Fruit fly (Drosophila melanogaster) whole organism, embryonic: ENCODE data around the gene Or22b.

Experiments used
- Aef1 ChIP-seq: fragments of 200-800 bp; sonication (Bioruptor generic); IDR thresholded peaks from 3 replicates; pipeline ENCODE4 v1.3.6; 2022; ENCODE audit warnings: missing biosample characterization, missing genetic modification characterization
- Bgb ChIP-seq: fragments of 200-800 bp; sonication (Bioruptor generic); IDR thresholded peaks from 2 replicates; pipeline ENCODE4 v1.3.6; 2022; ENCODE audit warnings: missing biosample characterization, missing genetic modification characterization; ENCODE audit not compliant: partially characterized antibody
- CG10267 ChIP-seq: fragments of 200-800 bp; sonication (Bioruptor generic); optimal IDR thresholded peaks from 2 replicates; lab custom pipeline; 2018; ENCODE audit warnings: missing biosample characterization, mild to moderate bottlenecking, missing genetic modification characterization, moderate library complexity
- CG13287 ChIP-seq: fragments of 200-800 bp; sonication (Bioruptor generic); IDR thresholded peaks from 2 replicates; pipeline ENCODE4 v1.3.6; 2022; ENCODE audit warnings: missing biosample characterization, missing genetic modification characterization; ENCODE audit not compliant: partially characterized antibody
- CG15011 ChIP-seq: fragments of 200-800 bp; sonication (Bioruptor generic); optimal IDR thresholded peaks from 3 replicates; lab custom pipeline; 2018; ENCODE audit warnings: missing biosample characterization, mild to moderate bottlenecking, missing genetic modification characterization
- CG15073 ChIP-seq: fragments of 200-800 bp; sonication (Bioruptor generic); optimal IDR thresholded peaks from 2 replicates; lab custom pipeline; 2016; ENCODE audit warnings: missing biosample characterization, missing genetic modification characterization
- CG1529 ChIP-seq: fragments of 200-800 bp; sonication (Bioruptor generic); optimal IDR thresholded peaks from 3 replicates; lab custom pipeline; 2018; ENCODE audit warnings: missing biosample characterization, missing genetic modification characterization
- CG15479 ChIP-seq: fragments of 200-800 bp; sonication (Bioruptor generic); optimal IDR thresholded peaks from 3 replicates; lab custom pipeline; 2019; ENCODE audit warnings: missing biosample characterization, mild to moderate bottlenecking, missing genetic modification characterization, moderate library complexity
- CG15696 ChIP-seq: fragments of 200-800 bp; sonication (Bioruptor generic); optimal IDR thresholded peaks from 2 replicates; lab custom pipeline; 2019; ENCODE audit warnings: missing biosample characterization, mild to moderate bottlenecking, missing genetic modification characterization, moderate library complexity
- CG3838 ChIP-seq: fragments of 200-800 bp; sonication (Bioruptor generic); optimal IDR thresholded peaks from 3 replicates; lab custom pipeline; 2016; ENCODE audit warnings: missing biosample characterization, missing genetic modification characterization
- CG4282 ChIP-seq: fragments of 200-800 bp; sonication (Bioruptor generic); optimal IDR thresholded peaks from 2 replicates; lab custom pipeline; 2016; ENCODE audit warnings: missing biosample characterization, missing genetic modification characterization
- CG4328 ChIP-seq: fragments of 200-800 bp; sonication (Bioruptor generic); optimal IDR thresholded peaks from 3 replicates; lab custom pipeline; 2017; ENCODE audit warnings: missing biosample characterization, missing genetic modification reagents, missing genetic modification characterization
- CG43689 ChIP-seq: fragments of 200-800 bp; sonication (Bioruptor generic); IDR thresholded peaks from 2 replicates; pipeline ENCODE4 v1.3.6; 2022; ENCODE audit warnings: missing biosample characterization, missing genetic modification characterization
- CG4707 ChIP-seq: fragments of 200-800 bp; sonication (Bioruptor generic); optimal IDR thresholded peaks from 2 replicates; lab custom pipeline; 2018; ENCODE audit warnings: missing biosample characterization, mild to moderate bottlenecking, missing genetic modification characterization, moderate library complexity
- CG5245 ChIP-seq: fragments of 200-800 bp; sonication (Bioruptor generic); optimal IDR thresholded peaks from 3 replicates; lab custom pipeline; 2016; ENCODE audit warnings: missing biosample characterization, missing genetic modification characterization
- CG9215 ChIP-seq: fragments of 200-800 bp; sonication (Bioruptor generic); IDR thresholded peaks from 2 replicates; pipeline ENCODE4 v1.3.6; 2022; ENCODE audit warnings: missing biosample characterization, missing genetic modification characterization
- CG9609 ChIP-seq: fragments of 200-800 bp; sonication (Bioruptor generic); optimal IDR thresholded peaks from 3 replicates; lab custom pipeline; 2016; ENCODE audit warnings: missing biosample characterization, missing genetic modification characterization
- CTCF ChIP-seq: fragments of 200-800 bp; sonication (Bioruptor generic); optimal IDR thresholded peaks from 2 replicates; lab custom pipeline; 2017; ENCODE audit warnings: missing biosample characterization, mild to moderate bottlenecking, missing genetic modification characterization, moderate library complexity
- Camta ChIP-seq: fragments of 200-800 bp; sonication (Bioruptor generic); optimal IDR thresholded peaks from 2 replicates; lab custom pipeline; 2016; ENCODE audit warnings: missing biosample characterization, missing genetic modification characterization
- Dref ChIP-seq: fragments of 200-800 bp; sonication (Bioruptor generic); IDR thresholded peaks from 2 replicates; pipeline ENCODE4 v1.3.6; 2022; ENCODE audit warnings: missing biosample characterization, missing genetic modification characterization
- E2f1 ChIP-seq: fragments of 200-800 bp; sonication (Bioruptor generic); IDR thresholded peaks from 2 replicates; pipeline ENCODE4 v1.3.6; 2022; ENCODE audit warnings: missing biosample characterization, missing genetic modification characterization
- E2f2 ChIP-seq: fragments of 200-800 bp; sonication (Bioruptor generic); IDR thresholded peaks from 2 replicates; pipeline ENCODE4 v1.3.6; 2022; ENCODE audit warnings: missing biosample characterization, missing genetic modification characterization
- Gsc ChIP-seq: fragments of 200-800 bp; sonication (Bioruptor generic); IDR thresholded peaks from 2 replicates; pipeline ENCODE4 v1.3.6; 2022; ENCODE audit warnings: missing biosample characterization, missing genetic modification characterization
- HLH54F ChIP-seq: fragments of 200-800 bp; sonication (Bioruptor generic); optimal IDR thresholded peaks from 3 replicates; lab custom pipeline; 2016; ENCODE audit warnings: missing biosample characterization, missing genetic modification characterization
- HLHmδ ChIP-seq: fragments of 200-800 bp; sonication (Bioruptor generic); optimal IDR thresholded peaks from 2 replicates; lab custom pipeline; 2018; ENCODE audit warnings: missing biosample characterization, mild to moderate bottlenecking, missing genetic modification characterization, moderate library complexity
- Lim3 ChIP-seq: fragments of 200-800 bp; sonication (Bioruptor generic); IDR thresholded peaks from 2 replicates; pipeline ENCODE4 v1.3.6; 2022; ENCODE audit warnings: missing biosample characterization, missing genetic modification characterization
- Meics ChIP-seq: fragments of 200-800 bp; sonication (Bioruptor generic); optimal IDR thresholded peaks from 2 replicates; lab custom pipeline; 2017; ENCODE audit warnings: missing biosample characterization, mild to moderate bottlenecking, missing genetic modification characterization
- Oaz ChIP-seq: fragments of 200-800 bp; sonication (Bioruptor generic); IDR thresholded peaks from 2 replicates; pipeline ENCODE4 v1.3.6; 2022; ENCODE audit warnings: missing biosample characterization, missing genetic modification characterization
- Opbp ChIP-seq: fragments of 200-800 bp; sonication (Bioruptor generic); IDR thresholded peaks from 3 replicates; pipeline ENCODE4 v1.3.6; 2022; ENCODE audit warnings: missing biosample characterization, missing genetic modification characterization; ENCODE audit not compliant: partially characterized antibody
- Sry-β ChIP-seq: fragments of 200-800 bp; sonication (Bioruptor generic); optimal IDR thresholded peaks from 2 replicates; lab custom pipeline; 2018; ENCODE audit warnings: missing biosample characterization, mild to moderate bottlenecking, missing genetic modification characterization, moderate library complexity
- amos ChIP-seq: fragments of 200-800 bp; sonication (Bioruptor generic); IDR thresholded peaks from 2 replicates; pipeline ENCODE4 v1.3.6; 2022; ENCODE audit warnings: missing biosample characterization, missing genetic modification characterization; ENCODE audit not compliant: partially characterized antibody
- bbx ChIP-seq: fragments of 200-800 bp; sonication (Bioruptor generic); IDR thresholded peaks from 2 replicates; pipeline ENCODE4 v1.3.6; 2022; ENCODE audit warnings: missing biosample characterization, missing genetic modification characterization; ENCODE audit not compliant: partially characterized antibody
- bowl ChIP-seq: fragments of 200-800 bp; sonication (Bioruptor generic); IDR thresholded peaks from 2 replicates; pipeline ENCODE4 v1.3.6; 2022; ENCODE audit warnings: missing biosample characterization, missing genetic modification characterization
- btn ChIP-seq: fragments of 200-800 bp; sonication (Bioruptor generic); optimal IDR thresholded peaks from 2 replicates; lab custom pipeline; 2016; ENCODE audit warnings: missing biosample characterization, missing genetic modification characterization
- caup ChIP-seq: fragments of 200-800 bp; sonication (Bioruptor generic); optimal IDR thresholded peaks from 3 replicates; lab custom pipeline; 2017; ENCODE audit warnings: missing biosample characterization, mild to moderate bottlenecking, missing genetic modification characterization, moderate library complexity; ENCODE audit not compliant: severe bottlenecking
- danr ChIP-seq: fragments of 200-800 bp; sonication (Bioruptor generic); IDR thresholded peaks from 2 replicates; pipeline ENCODE4 v1.3.6; 2022; ENCODE audit warnings: missing biosample characterization, missing genetic modification characterization
- dysf ChIP-seq: fragments of 200-800 bp; sonication (Bioruptor generic); IDR thresholded peaks from 3 replicates; pipeline ENCODE4 v1.3.6; 2022; ENCODE audit warnings: missing biosample characterization, missing genetic modification characterization
- fu2 ChIP-seq: fragments of 200-800 bp; sonication (Bioruptor generic); optimal IDR thresholded peaks from 2 replicates; lab custom pipeline; 2016; ENCODE audit warnings: missing biosample characterization, missing genetic modification characterization
- gem ChIP-seq: fragments of 200-800 bp; sonication (Bioruptor generic); optimal IDR thresholded peaks from 2 replicates; lab custom pipeline; 2019; ENCODE audit warnings: missing biosample characterization, mild to moderate bottlenecking, missing genetic modification characterization, moderate library complexity
- grn ChIP-seq: fragments of 200-800 bp; sonication (Bioruptor generic); optimal IDR thresholded peaks from 3 replicates; lab custom pipeline; 2017; ENCODE audit warnings: missing biosample characterization, missing genetic modification characterization
- hkb ChIP-seq, 2 experiments: fragments of 200-800 bp in 1 of 2; fragments of >200 bp in 1 of 2; sonication (Bioruptor generic) in 1 of 2; IDR thresholded peaks in 1 of 2; optimal IDR thresholded peaks in 1 of 2; 2 replicates each; pipeline versions ENCODE4 v1.3.6 to Lab custom; 2017 to 2022; ENCODE audit warnings: missing biosample characterization in 1 of 2, missing genetic modification characterization in 1 of 2
- lab ChIP-seq: fragments of 200-800 bp; sonication (Bioruptor generic); optimal IDR thresholded peaks from 3 replicates; lab custom pipeline; 2017; ENCODE audit warnings: missing biosample characterization, missing genetic modification characterization, mild to moderate bottlenecking, moderate library complexity, missing genetic modification reagents
- oc ChIP-seq: fragments of 200-800 bp; sonication (Bioruptor generic); optimal IDR thresholded peaks from 2 replicates; lab custom pipeline; 2018; ENCODE audit warnings: missing biosample characterization, mild to moderate bottlenecking, missing genetic modification characterization, moderate library complexity
- pita ChIP-seq: fragments of 200-800 bp; sonication (Bioruptor generic); optimal IDR thresholded peaks from 2 replicates; lab custom pipeline; 2017; ENCODE audit warnings: missing biosample characterization, mild to moderate bottlenecking, missing genetic modification characterization
- pnt ChIP-seq: fragments of 200-800 bp; sonication (Bioruptor generic); optimal IDR thresholded peaks from 3 replicates; lab custom pipeline; 2016; ENCODE audit warnings: missing biosample characterization, missing genetic modification characterization
- sqz ChIP-seq: fragments of 200-800 bp; sonication (Bioruptor generic); optimal IDR thresholded peaks from 3 replicates; lab custom pipeline; 2018; ENCODE audit warnings: missing biosample characterization, mild to moderate bottlenecking, missing genetic modification characterization
- ssp ChIP-seq: fragments of 200-800 bp; sonication (Bioruptor generic); IDR thresholded peaks from 2 replicates; pipeline ENCODE4 v1.3.6; 2022; ENCODE audit warnings: missing biosample characterization, missing genetic modification characterization
- sug ChIP-seq: fragments of 200-800 bp; optimal IDR thresholded peaks from 2 replicates; lab custom pipeline; 2019; ENCODE audit warnings: missing biosample characterization, mild to moderate bottlenecking, missing genetic modification characterization, moderate library complexity
- wek ChIP-seq: fragments of 200-800 bp; sonication (Bioruptor generic); optimal IDR thresholded peaks from 3 replicates; lab custom pipeline; 2018; ENCODE audit warnings: missing biosample characterization, mild to moderate bottlenecking, missing genetic modification characterization, moderate library complexity
- zfh2 ChIP-seq: fragments of 200-800 bp; sonication (Bioruptor generic); optimal IDR thresholded peaks from 2 replicates; lab custom pipeline; 2016; ENCODE audit warnings: missing biosample characterization, missing genetic modification characterization

Gene Or22b

dm6 chr2L:1485975-1486665, 36.4 kb upstream of the Or22b start (continued):
- no peak for TF ChIP-seq oc
- no peak for TF ChIP-seq CG9609 (GFP tag; lab: Kevin White, UChicago)
- no peak for TF ChIP-seq CG15696 (tag; lab: Kevin White, UChicago)
- no peak for TF ChIP-seq Bgb
- TF ChIP-seq CG4707 (GFP tag; lab: Kevin White, UChicago): no peak
- TF ChIP-seq hkb (optimal IDR thresholded peaks at IDR 0.05; lab: Kevin White, UChicago): no peak
- no peak for TF ChIP-seq hkb (GFP tag; IDR thresholded peaks at IDR 0.05; lab: Robert Waterston, UW)
- TF ChIP-seq CG1529 (GFP tag; lab: Kevin White, UChicago): no peak
- peak; percentile 6 for TF ChIP-seq pnt (GFP tag; lab: Kevin White, UChicago)
- TF ChIP-seq bbx (GFP tag; lab: Robert Waterston, UW): no peak
- TF ChIP-seq HLHmδ (GFP tag; lab: Kevin White, UChicago): no peak
- TF ChIP-seq Oaz (GFP tag; lab: Robert Waterston, UW): no peak
- no peak for TF ChIP-seq grn
- no peak for TF ChIP-seq fu2 (GFP tag; lab: Kevin White, UChicago)
- peak; percentile 21; the same call in 1 of the 2 replicates for TF ChIP-seq Dref (GFP tag; lab: Robert Waterston, UW)
- peak; percentile 26 for TF ChIP-seq lab (GFP tag; lab: Kevin White, UChicago)
- no peak for TF ChIP-seq sug (tag; lab: Kevin White, UChicago)
- TF ChIP-seq Aef1 (GFP tag; lab: Robert Waterston, UW): no peak
- no peak for TF ChIP-seq ssp (GFP tag; lab: Robert Waterston, UW)
- TF ChIP-seq dysf: peak; percentile 46; the same call in 1 of the 3 replicates
- no peak for TF ChIP-seq HLH54F (GFP tag; lab: Kevin White, UChicago)
- no peak for TF ChIP-seq Sry-β (GFP tag; lab: Kevin White, UChicago)
- TF ChIP-seq CG4282: no peak
- TF ChIP-seq CG9215 (GFP tag; lab: Robert Waterston, UW): peak; percentile 10; the same call in 1 of the 2 replicates
- TF ChIP-seq danr: no peak
- TF ChIP-seq E2f1 (GFP tag; lab: Robert Waterston, UW): peak; percentile 42; the same call in 1 of the 2 replicates
- TF ChIP-seq CG13287 (GFP tag; lab: Robert Waterston, UW): no peak
- no peak for TF ChIP-seq sqz (GFP tag; lab: Kevin White, UChicago)
- TF ChIP-seq E2f2: no peak
- no peak for TF ChIP-seq gem (tag; lab: Kevin White, UChicago)
- TF ChIP-seq CG15479: peak; percentile 40
- no peak for TF ChIP-seq btn
- no peak for TF ChIP-seq Lim3 (GFP tag; lab: Robert Waterston, UW)
- peak; percentile 22 for TF ChIP-seq Meics (GFP tag; lab: Kevin White, UChicago)
- TF ChIP-seq CG43689: no peak
- no peak for TF ChIP-seq caup (GFP tag; lab: Kevin White, UChicago)
- no peak for TF ChIP-seq amos (GFP tag; lab: Robert Waterston, UW)
- no peak for TF ChIP-seq zfh2
- no peak for TF ChIP-seq Camta (GFP tag; lab: Kevin White, UChicago)
- TF ChIP-seq CG10267: no peak
- TF ChIP-seq CG15011 (GFP tag; lab: Kevin White, UChicago): no peak
- no peak for TF ChIP-seq pita (GFP tag; lab: Kevin White, UChicago)
- TF ChIP-seq Opbp (GFP tag; lab: Robert Waterston, UW): no peak
- no peak for TF ChIP-seq CG15073 (GFP tag; lab: Kevin White, UChicago)
- TF ChIP-seq wek: no peak
- TF ChIP-seq CG5245 (GFP tag; lab: Kevin White, UChicago): no peak
- TF ChIP-seq CG3838: no peak
- no peak for TF ChIP-seq CG4328 (GFP tag; lab: Kevin White, UChicago)
- no peak for TF ChIP-seq CTCF (GFP tag; lab: Kevin White, UChicago)
- TF ChIP-seq Gsc: no peak
- no peak for TF ChIP-seq bowl
